Fruit fly (Drosophila melanogaster) Kc167 (cell line): ENCODE results near the gene CG42798.

Experiments used
- Myc ChIP-seq: fragments of >200 bp; optimal IDR thresholded peaks from 2 replicates; lab custom pipeline; 2017; ENCODE audit warnings: missing external identifiers
- Sin3A ChIP-seq: fragments of >200 bp; optimal IDR thresholded peaks from 2 replicates; lab custom pipeline; 2018; ENCODE audit warnings: missing external identifiers
- h ChIP-seq: fragments of >200 bp; optimal IDR thresholded peaks from 3 replicates; lab custom pipeline; 2018; ENCODE audit warnings: missing external identifiers
- insv ChIP-seq: fragments of >200 bp; optimal IDR thresholded peaks from 3 replicates; lab custom pipeline; 2018; ENCODE audit warnings: missing external identifiers
- psq ChIP-seq: fragments of >200 bp; optimal IDR thresholded peaks from 2 replicates; lab custom pipeline; 2017; ENCODE audit warnings: missing external identifiers
- ttk ChIP-seq: sonication (Bioruptor generic); optimal IDR thresholded peaks from 2 replicates; lab custom pipeline; 2017; ENCODE audit warnings: missing external identifiers

Gene CG42798

DNA sequence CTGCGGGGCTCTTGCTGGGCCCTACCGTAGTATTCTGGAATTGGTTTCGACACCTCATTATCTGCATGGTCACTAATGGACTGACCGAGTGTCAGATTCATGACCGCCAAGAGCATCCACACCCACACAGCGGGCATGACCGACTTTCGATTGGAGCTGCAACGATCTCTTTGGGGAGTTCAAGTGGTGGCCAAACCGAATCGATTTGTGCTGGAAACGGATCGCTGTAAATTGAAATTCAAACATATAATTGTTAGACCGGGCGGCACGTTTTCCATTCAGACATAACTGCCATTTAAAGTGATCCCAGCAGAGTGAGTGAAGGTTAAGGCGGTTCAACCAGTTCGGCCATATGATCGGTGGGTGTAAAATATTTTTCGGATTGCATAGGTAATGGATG is at the start of gene CG42798, which contains the start of gene CG42824:
CG42798 (plus strand) TSS at position 268 of the 400 bp plus-strand sequence.
CG42824 (minus strand) TSS at position 101 of the 400 bp plus-strand sequence.
- TF ChIP-seq psq, result no peak

DNA sequence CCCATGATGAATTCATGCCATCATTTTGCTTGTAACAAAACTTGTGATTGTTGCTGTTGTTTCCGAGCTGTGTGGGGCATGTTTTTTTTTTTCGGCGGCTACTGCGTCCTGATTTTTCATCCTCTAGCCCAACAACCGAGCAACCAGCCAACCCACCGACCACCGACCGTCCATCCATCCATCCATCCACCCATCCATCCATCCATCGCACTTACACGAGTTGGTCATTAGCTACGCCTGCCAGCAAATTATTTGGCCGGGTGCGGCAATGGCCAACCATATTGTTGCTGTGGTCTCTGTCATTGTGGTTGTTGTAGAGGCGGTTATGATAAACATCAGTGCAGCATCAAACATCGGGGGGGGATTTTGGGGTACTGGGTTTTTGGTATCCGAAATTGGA is 47.1 kb upstream of the CG42798 start:
- no peak for TF ChIP-seq ttk
- TF ChIP-seq Sin3A (lab: Kevin White, UChicago), result no peak
- TF ChIP-seq Myc (lab: Kevin White, UChicago), result no peak

DNA sequence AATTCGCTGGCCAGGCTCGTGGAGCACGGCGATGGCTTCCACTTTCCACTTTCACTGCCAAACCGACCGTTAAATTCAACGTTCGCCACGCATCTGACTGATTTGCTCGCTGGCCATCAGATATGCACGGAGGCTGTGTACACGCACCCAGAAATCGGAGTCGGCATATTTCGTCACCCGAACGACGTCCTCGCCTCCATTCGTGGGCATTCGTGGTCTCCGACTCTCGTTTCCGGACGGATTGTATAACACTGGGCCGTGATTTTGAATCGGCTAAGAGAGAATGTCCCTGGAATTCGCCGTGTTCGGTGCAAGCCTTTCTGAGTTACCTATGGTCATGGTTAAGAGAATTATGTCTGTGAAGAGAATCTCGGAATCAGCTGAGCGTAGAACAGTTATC is 40.5 kb upstream of the CG42798 start, which contains the start of gene beat-IIa:
beat-IIa (minus strand) TSS at position 97 of the 400 bp plus-strand sequence.
- TF ChIP-seq psq (no peak), Myc (lab: Kevin White, UChicago) (no peak), insv (lab: Kevin White, UChicago) (no peak), Sin3A (lab: Kevin White, UChicago) (no peak), ttk (no peak)

- TF ChIP-seq h (lab: Kevin White, UChicago), result no peak
Measured at dm6 chr3R:17371094-17371493, 35.4 kb upstream of the CG42798 start.

dm6 chr3R:17377503-17377902 is 29.0 kb upstream of the CG42798 start:
- TF ChIP-seq Sin3A (lab: Kevin White, UChicago), result no peak
- TF ChIP-seq insv (lab: Kevin White, UChicago), result no peak
- TF ChIP-seq psq, result no peak
- TF ChIP-seq h (lab: Kevin White, UChicago), result no peak
- no peak for TF ChIP-seq ttk
- no peak for TF ChIP-seq Myc (lab: Kevin White, UChicago)

dm6 chr3R:17379051-17379450 is 27.4 kb upstream of the CG42798 start:
- TF ChIP-seq Myc (lab: Kevin White, UChicago) (no peak), ttk (no peak), psq (no peak), Sin3A (lab: Kevin White, UChicago) (no peak), insv (lab: Kevin White, UChicago) (no peak), h (lab: Kevin White, UChicago) (no peak)

DNA sequence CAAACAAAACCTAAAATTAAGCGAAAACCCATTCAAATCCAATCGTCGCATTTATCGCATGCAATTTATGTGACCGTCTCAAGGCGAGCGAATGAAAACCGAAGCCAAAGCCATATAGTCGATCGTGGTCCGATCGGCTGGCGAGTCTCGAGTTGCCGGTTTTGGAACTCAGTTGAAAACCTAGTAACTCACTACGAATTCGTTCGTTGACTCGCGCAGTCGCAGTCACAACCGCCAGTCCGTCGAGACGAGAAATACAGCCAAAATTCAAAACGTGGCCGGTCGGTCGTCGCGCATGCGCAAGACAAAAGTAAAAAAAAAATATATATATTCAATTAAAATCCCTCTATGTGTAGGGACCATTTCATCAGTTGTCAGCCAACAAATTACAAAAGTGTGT is 26.7 kb upstream of the CG42798 start, which contains the start of gene lute:
lute (plus strand) TSS at position 203 of the 400 bp plus-strand sequence.
- TF ChIP-seq Myc (lab: Kevin White, UChicago) (no peak), psq (no peak), insv (lab: Kevin White, UChicago) (no peak), h (lab: Kevin White, UChicago) (no peak), ttk (no peak), Sin3A (lab: Kevin White, UChicago) (no peak)

dm6 chr3R:17381916-17382315 is 24.6 kb upstream of the CG42798 start:
- TF ChIP-seq insv (lab: Kevin White, UChicago) (no peak), Myc (lab: Kevin White, UChicago) (no peak), psq (no peak)

- TF ChIP-seq Sin3A (lab: Kevin White, UChicago), result no peak
- TF ChIP-seq h (lab: Kevin White, UChicago), result no peak
- no peak for TF ChIP-seq Myc (lab: Kevin White, UChicago)
- TF ChIP-seq ttk, result no peak
- TF ChIP-seq psq, result no peak
- TF ChIP-seq insv (lab: Kevin White, UChicago), result no peak
Measured at dm6 chr3R:17385329-17386019, 21.0 kb upstream of the CG42798 start.

dm6 chr3R:17386168-17386819 is 20.2 kb upstream of the CG42798 start:
- no peak for TF ChIP-seq ttk
- no peak for TF ChIP-seq Sin3A (lab: Kevin White, UChicago)
- no peak for TF ChIP-seq insv (lab: Kevin White, UChicago)
- no peak for TF ChIP-seq Myc (lab: Kevin White, UChicago)
- TF ChIP-seq h (lab: Kevin White, UChicago), result no peak
- no peak for TF ChIP-seq psq

- TF ChIP-seq psq (no peak), ttk (no peak), insv (lab: Kevin White, UChicago) (no peak), Myc (lab: Kevin White, UChicago) (no peak), Sin3A (lab: Kevin White, UChicago) (no peak), h (lab: Kevin White, UChicago) (no peak)
Measured at dm6 chr3R:17391313-17391845, 15.1 kb upstream of the CG42798 start, which contains the start of the genes Brf and sds22. TSS of gene Brf (minus strand) at chr3R:17391337. TSS of gene sds22 (plus strand) at chr3R:17391594.

dm6 chr3R:17394318-17395188 is 11.9 kb upstream of the CG42798 start, which contains the start of gene CREG:
TSS of gene CREG (minus strand) at chr3R:17394640.
- no peak for TF ChIP-seq h (lab: Kevin White, UChicago)
- TF ChIP-seq insv (lab: Kevin White, UChicago), result no peak
- no peak for TF ChIP-seq ttk
- no peak for TF ChIP-seq psq
- no peak for TF ChIP-seq Myc (lab: Kevin White, UChicago)
- no peak for TF ChIP-seq Sin3A (lab: Kevin White, UChicago)
